Worm (Caenorhabditis elegans): ENCODE measurements around the gene unc-116.

unc-116 gene

ce11 chrIII:8319100-8319499 lies 35.9 kb downstream of the unc-116 start, which contains the start of gene F10E9.11 (continued):
- TF ChIP-seq pqm-1 (tag; optimal IDR thresholded peaks at IDR 0.05) (no peak), unc-130 (tag; optimal IDR thresholded peaks at IDR 0.05) (peak; percentile 74), hlh-17 (GFP tag; optimal IDR thresholded peaks at IDR 0.05; ENCODE audit: borderline replicate concordance) (no peak), lin-39 (tag; optimal IDR thresholded peaks at IDR 0.05) (peak; percentile 49), lin-15B (tag; optimal IDR thresholded peaks at IDR 0.05) (no peak), mab-9 (GFP tag; IDR thresholded peaks at IDR 0.05) (no peak), Y116A8C.19 (tag; optimal IDR thresholded peaks at IDR 0.05; ENCODE audit: borderline replicate concordance) (peak; percentile 57), nhr-28 (tag; optimal IDR thresholded peaks at IDR 0.05) (no peak), nhr-90 (tag; optimal IDR thresholded peaks at IDR 0.05; ENCODE audit: poor library complexity) (peak; percentile 93), jun-1 (tag; optimal IDR thresholded peaks at IDR 0.05) (peak; percentile 76), mep-1 (tag; optimal IDR thresholded peaks at IDR 0.05) (peak; percentile 95), efl-1 (optimal IDR thresholded peaks at IDR 0.05) (peak; percentile 97 to 99), efl-1 (GFP tag; optimal IDR thresholded peaks at IDR 0.05 in 1 of 2) (peak; percentile 96 to 99), nhr-85 (tag) (peak; percentile 96), ets-5 (GFP tag; IDR thresholded peaks at IDR 0.05) (no peak), ceh-88 (GFP tag; IDR thresholded peaks at IDR 0.05) (peak; percentile 53; the same call in 1 of the 2 replicates), irx-1 (tag; optimal IDR thresholded peaks at IDR 0.05) (peak; percentile 91), lsy-2 (tag; optimal IDR thresholded peaks at IDR 0.05) (peak; percentile 88 to 92), alr-1 (tag; optimal IDR thresholded peaks at IDR 0.05; ENCODE audit: borderline replicate concordance) (no peak), zip-4 (GFP tag; optimal IDR thresholded peaks at IDR 0.05) (peak; percentile 48), nhr-76 (tag; optimal IDR thresholded peaks at IDR 0.05) (no peak), mef-2 (tag; optimal IDR thresholded peaks at IDR 0.05) (no peak), dpl-1 (GFP tag; optimal IDR thresholded peaks at IDR 0.05) (peak; percentile 96), sptf-1 (tag; optimal IDR thresholded peaks at IDR 0.05) (no peak), snu-23 (GFP tag; optimal IDR thresholded peaks at IDR 0.05) (peak; percentile 91), vab-15 (tag; optimal IDR thresholded peaks at IDR 0.05) (peak; percentile 85), egl-27 (tag; optimal IDR thresholded peaks at IDR 0.05) (no peak), nhr-77 (tag; optimal IDR thresholded peaks at IDR 0.05) (peak; percentile 36), xbp-1 (tag; optimal IDR thresholded peaks at IDR 0.05) (peak; percentile 85), nhr-11 (tag; optimal IDR thresholded peaks at IDR 0.05) (no peak), tlp-1 (tag; optimal IDR thresholded peaks at IDR 0.05) (no peak), sup-37 (GFP tag; optimal IDR thresholded peaks at IDR 0.05) (no peak), tbx-2 (tag; optimal IDR thresholded peaks at IDR 0.05) (peak; percentile 92), unc-62 (GFP tag; optimal IDR thresholded peaks at IDR 0.05) (no peak), F16B12.6 (tag; optimal IDR thresholded peaks at IDR 0.05) (peak; percentile 67), ztf-4 (tag; optimal IDR thresholded peaks at IDR 0.05) (peak; percentile 57), C16A3.4 (tag; optimal IDR thresholded peaks at IDR 0.05) (peak; percentile 81), nhr-237 (tag; optimal IDR thresholded peaks at IDR 0.05) (peak; percentile 2), ama-1 (optimal IDR thresholded peaks at IDR 0.05) (peak; percentile 62), mdl-1 (tag; optimal IDR thresholded peaks at IDR 0.05) (peak in 1 of 2 experiments; percentile 62), rnt-1 (tag; optimal IDR thresholded peaks at IDR 0.05) (peak; percentile 98), fkh-10 (GFP tag; optimal IDR thresholded peaks at IDR 0.05) (peak; percentile 26), C34B4.2 (tag; optimal IDR thresholded peaks at IDR 0.05) (no peak), ceh-63 (GFP tag; optimal IDR thresholded peaks at IDR 0.05) (no peak), unc-30 (tag; optimal IDR thresholded peaks at IDR 0.05) (no peak), nhr-47 (tag; optimal IDR thresholded peaks at IDR 0.05) (peak; percentile 94)
